Fruit fly (Drosophila melanogaster) whole organism, embryonic: ENCODE data around the gene CG17029.

ENCODE experiments used
- Abd-B ChIP-seq: fragments of 200-800 bp; sonication (Bioruptor generic); optimal IDR thresholded peaks from 2 replicates; lab custom pipeline; 2018; ENCODE audit warnings: missing biosample characterization, mild to moderate bottlenecking, missing genetic modification characterization, moderate library complexity
- Ada2b ChIP-seq: fragments of 200-800 bp; sonication (Bioruptor generic); IDR thresholded peaks from 2 replicates; pipeline ENCODE4 v1.3.6; 2022; ENCODE audit warnings: missing biosample characterization, missing genetic modification characterization
- BtbVII ChIP-seq: fragments of 200-800 bp; sonication (Bioruptor generic); optimal IDR thresholded peaks from 3 replicates; lab custom pipeline; 2017; ENCODE audit warnings: missing biosample characterization, mild to moderate bottlenecking, missing genetic modification characterization
- CG10321 ChIP-seq: fragments of 200-800 bp; sonication (Bioruptor generic); IDR thresholded peaks from 2 replicates; pipeline ENCODE4 v1.3.6; 2022; ENCODE audit warnings: missing biosample characterization, missing genetic modification characterization
- CG10366 ChIP-seq: fragments of 200-800 bp; sonication (Bioruptor generic); IDR thresholded peaks from 2 replicates; pipeline ENCODE4 v1.3.6; 2022; ENCODE audit warnings: missing biosample characterization, missing genetic modification characterization
- CG16815 ChIP-seq: fragments of 200-800 bp; sonication (Bioruptor generic); optimal IDR thresholded peaks from 3 replicates; lab custom pipeline; 2017; ENCODE audit warnings: missing biosample characterization, mild to moderate bottlenecking, missing genetic modification characterization
- CG17568 ChIP-seq: fragments of 200-800 bp; sonication (Bioruptor generic); optimal IDR thresholded peaks from 2 replicates; lab custom pipeline; 2018; ENCODE audit warnings: missing biosample characterization, mild to moderate bottlenecking, missing genetic modification characterization, moderate library complexity
- CG17912 ChIP-seq: fragments of 200-800 bp; sonication (Bioruptor generic); optimal IDR thresholded peaks from 2 replicates; lab custom pipeline; 2018; ENCODE audit warnings: missing biosample characterization, mild to moderate bottlenecking, missing genetic modification characterization
- CG18764 ChIP-seq: fragments of 200-800 bp; sonication (Bioruptor generic); optimal IDR thresholded peaks from 3 replicates; lab custom pipeline; 2016; ENCODE audit warnings: missing biosample characterization, missing genetic modification characterization
- CG2712 ChIP-seq: fragments of 200-800 bp; optimal IDR thresholded peaks from 3 replicates; lab custom pipeline; 2019; ENCODE audit warnings: missing biosample characterization, mild to moderate bottlenecking, missing genetic modification characterization, moderate library complexity
- CG4328 ChIP-seq: fragments of 200-800 bp; sonication (Bioruptor generic); optimal IDR thresholded peaks from 3 replicates; lab custom pipeline; 2017; ENCODE audit warnings: missing biosample characterization, missing genetic modification reagents, missing genetic modification characterization
- CG4617 ChIP-seq: fragments of 200-800 bp; sonication (Bioruptor generic); optimal IDR thresholded peaks from 3 replicates; lab custom pipeline; 2016; ENCODE audit warnings: missing biosample characterization, missing genetic modification characterization, borderline replicate concordance
- CG6654 ChIP-seq: fragments of 200-800 bp; sonication (Bioruptor generic); optimal IDR thresholded peaks from 2 replicates; lab custom pipeline; 2017; ENCODE audit warnings: missing biosample characterization, mild to moderate bottlenecking, missing genetic modification characterization
- CG6689 ChIP-seq: fragments of 200-800 bp; sonication (Bioruptor generic); IDR thresholded peaks from 2 replicates; pipeline ENCODE4 v1.3.6; 2022; ENCODE audit warnings: missing biosample characterization, missing genetic modification characterization
- CG6813 ChIP-seq: fragments of 200-800 bp; sonication (Bioruptor generic); optimal IDR thresholded peaks from 2 replicates; lab custom pipeline; 2017; ENCODE audit warnings: missing biosample characterization, missing genetic modification characterization, mild to moderate bottlenecking, moderate library complexity, missing genetic modification reagents
- CG8924 ChIP-seq: fragments of 200-800 bp; optimal IDR thresholded peaks from 3 replicates; lab custom pipeline; 2019; ENCODE audit warnings: missing biosample characterization, mild to moderate bottlenecking, missing genetic modification characterization, moderate library complexity
- CG8944 ChIP-seq: fragments of 200-800 bp; sonication (Bioruptor generic); optimal IDR thresholded peaks from 3 replicates; lab custom pipeline; 2016; ENCODE audit warnings: missing biosample characterization, missing genetic modification characterization
- CG9609 ChIP-seq: fragments of 200-800 bp; sonication (Bioruptor generic); optimal IDR thresholded peaks from 3 replicates; lab custom pipeline; 2016; ENCODE audit warnings: missing biosample characterization, missing genetic modification characterization
- CG9876 ChIP-seq: fragments of 200-800 bp; sonication (Bioruptor generic); optimal IDR thresholded peaks from 2 replicates; lab custom pipeline; 2016; ENCODE audit warnings: missing biosample characterization, missing genetic modification characterization
- Dp ChIP-seq: fragments of 200-800 bp; sonication (Bioruptor generic); optimal IDR thresholded peaks from 2 replicates; lab custom pipeline; 2018; ENCODE audit warnings: missing biosample characterization, mild to moderate bottlenecking, missing genetic modification characterization, moderate library complexity
- Gsc ChIP-seq: fragments of 200-800 bp; sonication (Bioruptor generic); IDR thresholded peaks from 2 replicates; pipeline ENCODE4 v1.3.6; 2022; ENCODE audit warnings: missing biosample characterization, missing genetic modification characterization
- HLH4C ChIP-seq: fragments of 200-800 bp; sonication (Bioruptor generic); IDR thresholded peaks from 3 replicates; pipeline ENCODE4 v1.3.6; 2022; ENCODE audit warnings: missing biosample characterization, missing genetic modification characterization; ENCODE audit not compliant: partially characterized antibody
- HLH54F ChIP-seq: fragments of 200-800 bp; sonication (Bioruptor generic); optimal IDR thresholded peaks from 3 replicates; lab custom pipeline; 2016; ENCODE audit warnings: missing biosample characterization, missing genetic modification characterization
- Hmr ChIP-seq: fragments of 200-800 bp; sonication (Bioruptor generic); optimal IDR thresholded peaks from 3 replicates; lab custom pipeline; 2017; ENCODE audit warnings: mild to moderate bottlenecking, missing biosample characterization, missing genetic modification reagents, missing genetic modification characterization
- Kr ChIP-seq: fragments of 200-800 bp; sonication (Bioruptor generic); optimal IDR thresholded peaks from 2 replicates; lab custom pipeline; 2017; ENCODE audit warnings: missing biosample characterization, mild to moderate bottlenecking, missing genetic modification characterization
- Med ChIP-seq: fragments of 200-800 bp; sonication (Bioruptor generic); peaks from one replicate; lab custom pipeline; 2016; ENCODE audit warnings: missing biosample characterization, missing genetic modification characterization, mild to moderate bottlenecking, inconsistent platforms, moderate library complexity
- Oaz ChIP-seq: fragments of 200-800 bp; sonication (Bioruptor generic); IDR thresholded peaks from 2 replicates; pipeline ENCODE4 v1.3.6; 2022; ENCODE audit warnings: missing biosample characterization, missing genetic modification characterization
- Oli ChIP-seq: fragments of 200-800 bp; sonication (Bioruptor generic); optimal IDR thresholded peaks from 2 replicates; lab custom pipeline; 2018; ENCODE audit warnings: missing biosample characterization, mild to moderate bottlenecking, missing genetic modification characterization, moderate library complexity
- Pdp1 ChIP-seq, 2 experiments: fragments of 200-800 bp; sonication (Bioruptor generic); optimal IDR thresholded peaks; 3 replicates each; lab custom pipeline; 2016; ENCODE audit warnings: missing biosample characterization in 2 of 2, missing genetic modification characterization in 2 of 2, mild to moderate bottlenecking in 1 of 2, moderate library complexity in 1 of 2
- Trl ChIP-seq, 3 experiments: fragments of >200 bp in 2 of 3; fragments of 200-800 bp in 1 of 3; sonication (Bioruptor generic) in 1 of 3; optimal IDR thresholded peaks; 2 replicates in 1 of 3; 3 replicates in 2 of 3; lab custom pipeline; 2016 to 2017; ENCODE audit warnings: missing biosample characterization in 1 of 3, missing genetic modification characterization in 1 of 3
- aop ChIP-seq: fragments of 200-800 bp; sonication (Bioruptor generic); IDR thresholded peaks from 2 replicates; pipeline ENCODE4 v1.3.6; 2022; ENCODE audit warnings: missing biosample characterization, missing genetic modification characterization
- bcd ChIP-seq: fragments of 200-800 bp; sonication (Bioruptor generic); optimal IDR thresholded peaks from 2 replicates; lab custom pipeline; 2017; ENCODE audit warnings: missing biosample characterization, mild to moderate bottlenecking, missing genetic modification characterization
- cad ChIP-seq: fragments of >200 bp; optimal IDR thresholded peaks from 2 replicates; lab custom pipeline; 2017; ENCODE audit warnings: missing biosample characterization, missing genetic modification characterization
- cwo ChIP-seq: fragments of 200-800 bp; sonication (Bioruptor generic); optimal IDR thresholded peaks from 3 replicates; lab custom pipeline; 2017; ENCODE audit warnings: missing biosample characterization, missing genetic modification characterization, mild to moderate bottlenecking, moderate library complexity, missing genetic modification reagents
- dimm ChIP-seq: fragments of 200-800 bp; sonication (Bioruptor generic); IDR thresholded peaks from 2 replicates; pipeline ENCODE4 v1.3.6; 2022; ENCODE audit warnings: missing biosample characterization, missing genetic modification characterization
- gce ChIP-seq: fragments of 200-800 bp; sonication (Bioruptor generic); IDR thresholded peaks from 3 replicates; pipeline ENCODE4 v1.3.6; 2022; ENCODE audit warnings: missing biosample characterization, missing genetic modification characterization
- grau ChIP-seq: fragments of 200-800 bp; optimal IDR thresholded peaks from 3 replicates; lab custom pipeline; 2019; ENCODE audit warnings: missing biosample characterization, mild to moderate bottlenecking, missing genetic modification characterization, moderate library complexity
- gro ChIP-seq: fragments of 200-800 bp; sonication (Bioruptor generic); optimal IDR thresholded peaks from 2 replicates; lab custom pipeline; 2016; ENCODE audit warnings: missing biosample characterization, missing genetic modification characterization
- jumu ChIP-seq: fragments of 200-800 bp; sonication (Bioruptor generic); optimal IDR thresholded peaks from 3 replicates; lab custom pipeline; 2016; ENCODE audit warnings: missing biosample characterization, missing genetic modification characterization
- pros ChIP-seq: fragments of 200-800 bp; sonication (Bioruptor generic); optimal IDR thresholded peaks from 3 replicates; lab custom pipeline; 2019; ENCODE audit warnings: missing biosample characterization, mild to moderate bottlenecking, missing genetic modification characterization, moderate library complexity
- pum ChIP-seq: fragments of 200-800 bp; sonication (Bioruptor generic); optimal IDR thresholded peaks from 2 replicates; lab custom pipeline; 2016; ENCODE audit warnings: missing biosample characterization, missing genetic modification characterization
- ranshi ChIP-seq: fragments of 200-800 bp; sonication (Bioruptor generic); IDR thresholded peaks from 2 replicates; pipeline ENCODE4 v1.3.6; 2022; ENCODE audit warnings: missing biosample characterization, missing genetic modification characterization
- sc ChIP-seq, 3 experiments: fragments of >200 bp in 2 of 3; fragments of 200-800 bp in 1 of 3; sonication (Bioruptor generic) in 1 of 3; optimal IDR thresholded peaks; 2 replicates in 2 of 3; 3 replicates in 1 of 3; lab custom pipeline; 2017; ENCODE audit warnings: mild to moderate bottlenecking in 1 of 3, missing biosample characterization in 1 of 3, missing genetic modification characterization in 1 of 3, missing genetic modification reagents in 1 of 3
- sens ChIP-seq: fragments of 200-800 bp; sonication (Bioruptor generic); peaks from one replicate; lab custom pipeline; 2016; ENCODE audit warnings: missing biosample characterization, missing genetic modification characterization
- sens-2 ChIP-seq: fragments of 200-800 bp; sonication (Bioruptor generic); IDR thresholded peaks from 2 replicates; pipeline ENCODE4 v1.3.6; 2022; ENCODE audit warnings: missing biosample characterization, missing genetic modification characterization
- slp2 ChIP-seq: fragments of 200-800 bp; sonication (Bioruptor generic); optimal IDR thresholded peaks from 2 replicates; lab custom pipeline; 2016; ENCODE audit warnings: missing biosample characterization, missing genetic modification characterization
- sr ChIP-seq: fragments of 200-800 bp; sonication (Bioruptor generic); IDR thresholded peaks from 3 replicates; pipeline ENCODE4 v1.3.6; 2022; ENCODE audit warnings: missing biosample characterization, missing genetic modification characterization
- sug ChIP-seq: fragments of 200-800 bp; optimal IDR thresholded peaks from 2 replicates; lab custom pipeline; 2019; ENCODE audit warnings: missing biosample characterization, mild to moderate bottlenecking, missing genetic modification characterization, moderate library complexity
- unpg ChIP-seq: fragments of 200-800 bp; sonication (Bioruptor generic); optimal IDR thresholded peaks from 3 replicates; lab custom pipeline; 2018; ENCODE audit warnings: missing biosample characterization, mild to moderate bottlenecking, missing genetic modification characterization, moderate library complexity
- vvl ChIP-seq: fragments of 200-800 bp; sonication (Bioruptor generic); IDR thresholded peaks from 2 replicates; pipeline ENCODE4 v1.3.6; 2022; ENCODE audit warnings: missing biosample characterization, missing genetic modification characterization

Gene CG17029

DNA sequence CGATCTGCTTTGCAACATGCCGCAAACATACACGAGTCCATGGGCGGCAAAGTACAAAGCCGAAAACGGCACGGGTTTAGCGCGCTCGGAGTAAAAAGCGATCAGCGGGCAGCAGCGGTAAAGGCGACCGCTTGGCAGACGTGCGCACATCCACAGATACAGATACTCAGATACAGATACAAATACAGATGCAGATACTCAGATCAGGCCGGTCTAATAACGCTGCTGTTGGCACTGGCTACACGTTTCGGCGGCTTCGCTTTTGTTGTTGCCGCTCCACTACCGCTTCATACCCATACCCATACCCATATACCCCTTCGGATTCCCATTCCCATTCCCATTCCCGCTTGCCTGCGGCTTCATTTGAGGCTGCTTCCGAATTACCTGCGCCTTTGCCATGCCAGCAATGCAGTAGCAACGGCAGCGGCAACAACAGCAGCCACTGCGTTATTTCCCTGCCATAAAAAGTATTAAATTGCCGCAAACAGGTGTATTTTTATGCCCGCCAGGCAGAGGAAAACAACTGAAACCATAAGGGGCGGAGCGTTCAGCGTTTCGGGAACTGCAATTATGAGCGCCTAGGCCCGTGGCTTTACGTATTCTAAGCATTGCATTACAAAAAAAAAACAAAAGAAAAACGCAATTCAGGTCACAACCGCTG is 48.5 kb downstream of the CG17029 start (continued):
- TF ChIP-seq HLH4C (GFP tag; lab: Robert Waterston, UW): no peak
- TF ChIP-seq sc (optimal IDR thresholded peaks at IDR 0.05; lab: Kevin White, UChicago): no peak
- TF ChIP-seq sc (GFP tag; optimal IDR thresholded peaks at IDR 0.05; lab: Kevin White, UChicago): no peak
- TF ChIP-seq CG17912 (GFP tag; lab: Kevin White, UChicago): no peak
- no peak for TF ChIP-seq CG18764 (GFP tag; lab: Kevin White, UChicago)
- no peak for TF ChIP-seq CG8944 (GFP tag; lab: Kevin White, UChicago)
- TF ChIP-seq Oli: no peak
- TF ChIP-seq CG4328 (GFP tag; lab: Kevin White, UChicago): no peak
- TF ChIP-seq Gsc: no peak
- TF ChIP-seq sens: no peak
- TF ChIP-seq CG9876: no peak
- no peak for TF ChIP-seq Oaz (GFP tag; lab: Robert Waterston, UW)
- TF ChIP-seq CG10366 (GFP tag; lab: Robert Waterston, UW): no peak
- TF ChIP-seq aop (GFP tag; lab: Robert Waterston, UW): no peak
- TF ChIP-seq Abd-B: no peak
- no peak for TF ChIP-seq gce (GFP tag; lab: Robert Waterston, UW)
- no peak for TF ChIP-seq CG8924 (tag; lab: Kevin White, UChicago)
- TF ChIP-seq pum (GFP tag; lab: Kevin White, UChicago): no peak
- TF ChIP-seq vvl: no peak
- TF ChIP-seq jumu (GFP tag; lab: Kevin White, UChicago): no peak
- no peak for TF ChIP-seq unpg (GFP tag; lab: Kevin White, UChicago)
- no peak for TF ChIP-seq ranshi (GFP tag; lab: Robert Waterston, UW)
- no peak for TF ChIP-seq sr
- no peak for TF ChIP-seq CG17568 (GFP tag; lab: Kevin White, UChicago)
- TF ChIP-seq CG6689 (GFP tag; lab: Robert Waterston, UW): 0 out of 2 replicates have a peak, but pooled peaks have one; percentile 3
- no peak for TF ChIP-seq BtbVII (GFP tag; lab: Kevin White, UChicago)
- no peak for TF ChIP-seq CG9609 (GFP tag; lab: Kevin White, UChicago)
- peak; percentile 9 for TF ChIP-seq pros (GFP tag; lab: Kevin White, UChicago)
- no peak for TF ChIP-seq CG6813 (GFP tag; lab: Kevin White, UChicago)
- TF ChIP-seq Kr (GFP tag; lab: Kevin White, UChicago): peak; percentile 38
- TF ChIP-seq Dp: no peak
- no peak for TF ChIP-seq bcd (GFP tag; lab: Kevin White, UChicago)
- TF ChIP-seq grau (tag; lab: Kevin White, UChicago): no peak
- no peak for TF ChIP-seq cwo (GFP tag; lab: Kevin White, UChicago)
- no peak for TF ChIP-seq Trl (optimal IDR thresholded peaks at IDR 0.05; lab: Kevin White, UChicago)
- no peak for TF ChIP-seq Trl (GFP tag; optimal IDR thresholded peaks at IDR 0.05; lab: Kevin White, UChicago)
- no peak for TF ChIP-seq Pdp1 (GFP tag; optimal IDR thresholded peaks at IDR 0.05; lab: Kevin White, UChicago)
- TF ChIP-seq cad: peak; percentile 95
- TF ChIP-seq CG6654 (GFP tag; lab: Kevin White, UChicago): no peak
- no peak for TF ChIP-seq sens-2 (GFP tag; lab: Robert Waterston, UW)
- no peak for TF ChIP-seq CG2712 (tag; lab: Kevin White, UChicago)
- no peak for TF ChIP-seq CG4617
- no peak for TF ChIP-seq sug (tag; lab: Kevin White, UChicago)
- TF ChIP-seq HLH54F (GFP tag; lab: Kevin White, UChicago): no peak
- TF ChIP-seq Ada2b: no peak
- peak; percentile 9 for TF ChIP-seq Med
- no peak for TF ChIP-seq slp2
- TF ChIP-seq CG10321: no peak
- TF ChIP-seq gro (GFP tag; lab: Kevin White, UChicago): no peak
- TF ChIP-seq Hmr (GFP tag; lab: Kevin White, UChicago): no peak
- no peak for TF ChIP-seq CG16815 (GFP tag; lab: Kevin White, UChicago)
- no peak for TF ChIP-seq dimm (GFP tag; lab: Robert Waterston, UW)
